Worm (Caenorhabditis elegans): ENCODE results near the gene F13H6.5.

The F13H6.5 gene

ce11 chrV:6335226-6335625 is 39.5 kb downstream of the F13H6.5 start:
- TF ChIP-seq F13C5.2 (tag; optimal IDR thresholded peaks at IDR 0.05), result no peak
- TF ChIP-seq ama-1 (optimal IDR thresholded peaks at IDR 0.05), result no peak
- TF ChIP-seq B0310.2 (tag; optimal IDR thresholded peaks at IDR 0.05), result no peak
- TF ChIP-seq ets-7 (tag; optimal IDR thresholded peaks at IDR 0.05), result no peak
- TF ChIP-seq hnd-1 (tag; optimal IDR thresholded peaks at IDR 0.05), result no peak
- TF ChIP-seq pes-1 (GFP tag; IDR thresholded peaks at IDR 0.05), result no peak
- no peak for TF ChIP-seq tra-4 (tag; optimal IDR thresholded peaks at IDR 0.05)
- TF ChIP-seq hmg-4 (GFP tag; optimal IDR thresholded peaks at IDR 0.05), result no peak
- no peak for TF ChIP-seq tbx-37 (GFP tag; conservative IDR thresholded peaks at IDR 0.05)
- no peak for TF ChIP-seq ceh-36 (tag; optimal IDR thresholded peaks at IDR 0.05)
- no peak for TF ChIP-seq ceh-13 (GFP tag; optimal IDR thresholded peaks at IDR 0.05)
- TF ChIP-seq sea-1 (GFP tag; conservative IDR thresholded peaks at IDR 0.05), result no peak
- TF ChIP-seq aly-1 (tag; optimal IDR thresholded peaks at IDR 0.05), result no peak
- no peak for TF ChIP-seq hmbx-1 (tag; optimal IDR thresholded peaks at IDR 0.05)
- TF ChIP-seq scrt-1 (GFP tag; IDR thresholded peaks at IDR 0.05), result no peak
- no peak for TF ChIP-seq tbx-11 (GFP tag; IDR thresholded peaks at IDR 0.05)
- TF ChIP-seq flt-1 (GFP tag; IDR thresholded peaks at IDR 0.05), result no peak

DNA sequence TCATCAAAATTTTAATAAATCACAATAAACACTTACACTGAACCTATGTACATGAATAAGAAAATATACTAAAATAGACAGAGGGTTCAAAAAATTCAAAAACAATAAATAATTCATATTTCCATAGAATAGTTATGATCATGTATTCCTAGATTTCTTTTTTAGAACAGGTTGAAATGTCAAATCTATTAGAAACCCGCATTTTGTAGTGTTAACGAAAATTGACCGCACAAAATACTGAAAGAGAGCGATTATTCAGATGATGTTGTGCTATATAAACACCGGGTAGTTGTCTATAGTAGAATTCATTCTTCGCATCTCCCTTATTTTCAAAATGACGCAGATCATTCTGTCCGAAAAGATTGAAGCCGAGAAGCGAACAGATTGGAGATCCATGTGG is 43.1 kb downstream of the F13H6.5 start, which contains the start of gene T28C12.1:
Gene T28C12.1 (plus strand): TSS at position 301 of the 400 bp plus-strand sequence.
- TF ChIP-seq tbx-11 (GFP tag; IDR thresholded peaks at IDR 0.05) (no peak), tbx-37 (GFP tag; conservative IDR thresholded peaks at IDR 0.05) (no peak), pes-1 (GFP tag; IDR thresholded peaks at IDR 0.05) (no peak), aly-1 (tag; optimal IDR thresholded peaks at IDR 0.05) (no peak), ama-1 (optimal IDR thresholded peaks at IDR 0.05) (no peak), scrt-1 (GFP tag; IDR thresholded peaks at IDR 0.05) (no peak), B0310.2 (tag; optimal IDR thresholded peaks at IDR 0.05) (no peak), hnd-1 (tag; optimal IDR thresholded peaks at IDR 0.05) (no peak), F13C5.2 (tag; optimal IDR thresholded peaks at IDR 0.05) (no peak)

DNA sequence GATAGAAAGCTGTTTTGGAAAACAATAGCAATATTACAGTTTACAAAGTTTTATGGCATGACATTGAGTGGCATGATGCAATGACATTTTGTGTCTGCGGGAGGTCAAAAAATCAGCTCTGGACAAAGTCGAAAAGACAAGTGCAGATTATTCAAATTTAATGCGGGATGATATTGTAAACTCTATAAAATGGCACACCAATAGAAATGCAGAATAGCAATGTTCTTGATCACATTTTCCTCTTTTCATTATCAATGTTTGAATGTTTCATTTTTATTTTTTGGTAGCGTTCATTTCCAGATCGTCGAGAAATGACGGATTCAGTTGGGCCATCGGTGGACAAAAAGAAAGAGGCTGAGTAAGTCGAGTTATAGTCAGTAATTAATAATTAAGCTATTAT is 45.8 kb downstream of the F13H6.5 start, which contains the start of gene T28C12.2:
Gene T28C12.2 (plus strand): TSS at position 301 of the 400 bp plus-strand sequence.
- no peak for TF ChIP-seq tbx-11 (GFP tag; IDR thresholded peaks at IDR 0.05)
- TF ChIP-seq pes-1 (GFP tag; IDR thresholded peaks at IDR 0.05), result no peak
- TF ChIP-seq flt-1 (GFP tag; IDR thresholded peaks at IDR 0.05), result no peak
- no peak for TF ChIP-seq hmg-4 (GFP tag; optimal IDR thresholded peaks at IDR 0.05)
- TF ChIP-seq scrt-1 (GFP tag; IDR thresholded peaks at IDR 0.05), result no peak
- no peak for TF ChIP-seq tra-4 (tag; optimal IDR thresholded peaks at IDR 0.05)
- TF ChIP-seq ets-7 (tag; optimal IDR thresholded peaks at IDR 0.05), result no peak
- TF ChIP-seq aly-1 (tag; optimal IDR thresholded peaks at IDR 0.05), result no peak
- TF ChIP-seq tbx-37 (GFP tag; conservative IDR thresholded peaks at IDR 0.05), result no peak
- no peak for TF ChIP-seq sea-1 (GFP tag; conservative IDR thresholded peaks at IDR 0.05)
- TF ChIP-seq hmbx-1 (tag; optimal IDR thresholded peaks at IDR 0.05), result no peak
- no peak for TF ChIP-seq ama-1 (optimal IDR thresholded peaks at IDR 0.05)
- no peak for TF ChIP-seq hnd-1 (tag; optimal IDR thresholded peaks at IDR 0.05)
- no peak for TF ChIP-seq ceh-36 (tag; optimal IDR thresholded peaks at IDR 0.05)

ce11 chrV:6326980-6327379 is 47.8 kb downstream of the F13H6.5 start, which contains the start of gene fbxa-202:
fbxa-202 (plus strand) TSS chrV:6327280.
- TF ChIP-seq ceh-36 (tag; optimal IDR thresholded peaks at IDR 0.05), result no peak
- TF ChIP-seq hmg-4 (GFP tag; optimal IDR thresholded peaks at IDR 0.05), result no peak
- no peak for TF ChIP-seq B0310.2 (tag; optimal IDR thresholded peaks at IDR 0.05)

DNA sequence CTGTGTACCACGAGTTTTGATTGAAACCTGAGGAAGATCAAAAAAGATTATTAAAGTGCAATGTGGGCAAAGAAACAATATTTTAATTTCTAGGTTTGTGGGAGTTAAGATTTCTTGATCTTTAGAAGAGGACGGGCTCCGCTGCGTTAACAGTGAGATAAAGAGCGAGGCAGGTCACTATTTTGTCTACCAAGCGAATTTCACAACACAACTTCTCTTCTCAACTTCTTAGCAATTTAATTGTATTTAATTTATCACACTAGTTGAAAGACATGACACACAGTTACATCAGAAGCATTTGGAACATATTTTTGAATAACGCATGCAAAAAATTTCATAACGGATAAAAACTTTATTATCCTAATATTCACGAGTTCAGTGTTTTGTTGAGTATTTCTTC is 48.4 kb downstream of the F13H6.5 start:
- TF ChIP-seq ama-1 (optimal IDR thresholded peaks at IDR 0.05) (no peak), sea-1 (GFP tag; conservative IDR thresholded peaks at IDR 0.05) (no peak), flt-1 (GFP tag; IDR thresholded peaks at IDR 0.05) (no peak), tbx-11 (GFP tag; IDR thresholded peaks at IDR 0.05) (no peak), ets-7 (tag; optimal IDR thresholded peaks at IDR 0.05) (no peak), scrt-1 (GFP tag; IDR thresholded peaks at IDR 0.05) (no peak), ceh-36 (tag; optimal IDR thresholded peaks at IDR 0.05) (no peak), tra-4 (tag; optimal IDR thresholded peaks at IDR 0.05) (no peak), aly-1 (tag; optimal IDR thresholded peaks at IDR 0.05) (no peak), pes-1 (GFP tag; IDR thresholded peaks at IDR 0.05) (no peak), tbx-37 (GFP tag; conservative IDR thresholded peaks at IDR 0.05) (no peak)

ce11 chrV:6323602-6324001 is 51.1 kb downstream of the F13H6.5 start:
- TF ChIP-seq scrt-1 (GFP tag; IDR thresholded peaks at IDR 0.05), result no peak
- TF ChIP-seq aly-1 (tag; optimal IDR thresholded peaks at IDR 0.05), result no peak
- TF ChIP-seq flt-1 (GFP tag; IDR thresholded peaks at IDR 0.05), result no peak
- TF ChIP-seq F13C5.2 (tag; optimal IDR thresholded peaks at IDR 0.05), result no peak
- no peak for TF ChIP-seq pes-1 (GFP tag; IDR thresholded peaks at IDR 0.05)
- no peak for TF ChIP-seq tra-4 (tag; optimal IDR thresholded peaks at IDR 0.05)
- no peak for TF ChIP-seq sea-1 (GFP tag; conservative IDR thresholded peaks at IDR 0.05)
- TF ChIP-seq tbx-37 (GFP tag; conservative IDR thresholded peaks at IDR 0.05), result no peak
- no peak for TF ChIP-seq hmg-4 (GFP tag; optimal IDR thresholded peaks at IDR 0.05)
- no peak for TF ChIP-seq ets-7 (tag; optimal IDR thresholded peaks at IDR 0.05)
- no peak for TF ChIP-seq hnd-1 (tag; optimal IDR thresholded peaks at IDR 0.05)
- no peak for TF ChIP-seq B0310.2 (tag; optimal IDR thresholded peaks at IDR 0.05)

ce11 chrV:6322749-6323367 is 51.9 kb downstream of the F13H6.5 start:
- TF ChIP-seq scrt-1 (GFP tag; IDR thresholded peaks at IDR 0.05) (no peak), sea-1 (GFP tag; conservative IDR thresholded peaks at IDR 0.05) (no peak), pes-1 (GFP tag; IDR thresholded peaks at IDR 0.05) (no peak), aly-1 (tag; optimal IDR thresholded peaks at IDR 0.05) (no peak), hmg-4 (GFP tag; optimal IDR thresholded peaks at IDR 0.05) (no peak), ceh-36 (tag; optimal IDR thresholded peaks at IDR 0.05) (no peak), F13C5.2 (tag; optimal IDR thresholded peaks at IDR 0.05) (no peak), ama-1 (optimal IDR thresholded peaks at IDR 0.05) (no peak), B0310.2 (tag; optimal IDR thresholded peaks at IDR 0.05) (no peak), hmbx-1 (tag; optimal IDR thresholded peaks at IDR 0.05) (no peak), ceh-13 (GFP tag; optimal IDR thresholded peaks at IDR 0.05) (no peak), tbx-11 (GFP tag; IDR thresholded peaks at IDR 0.05) (no peak), tra-4 (tag; optimal IDR thresholded peaks at IDR 0.05) (no peak), ets-7 (tag; optimal IDR thresholded peaks at IDR 0.05) (no peak)
